Worm (Caenorhabditis elegans): ENCODE data around the gene dvc-1.

ce11 chrV:11265482-11265881, 26.4 kb upstream of the dvc-1 start, which contains the start of gene cln-3.1:
- TF ChIP-seq egl-27 (tag; optimal IDR thresholded peaks at IDR 0.05), result no peak
- no peak for TF ChIP-seq pha-4 (tag; optimal IDR thresholded peaks at IDR 0.05)
- no peak for TF ChIP-seq nhr-28 (tag; optimal IDR thresholded peaks at IDR 0.05)
- TF ChIP-seq ceh-82 (tag; optimal IDR thresholded peaks at IDR 0.05), result no peak

Data from whole organism, L3 larva.